Worm (Caenorhabditis elegans) whole organism, L1 larva: ENCODE data around the gene cest-6.

ENCODE experiments used
- C34B4.2 ChIP-seq: sonication (generic microtip); optimal IDR thresholded peaks from 2 replicates; lab custom pipeline; 2017; ENCODE audit warnings: mild to moderate bottlenecking, missing genetic modification characterization, missing compliant biosample characterization
- dsc-1 ChIP-seq: sonication (generic microtip); optimal IDR thresholded peaks from 2 replicates; lab custom pipeline; 2016; ENCODE audit warnings: mild to moderate bottlenecking, missing genetic modification characterization, missing compliant biosample characterization
- fkh-10 ChIP-seq: sonication (generic microtip); optimal IDR thresholded peaks from 2 replicates; lab custom pipeline; 2017; ENCODE audit warnings: missing biosample characterization, missing genetic modification reagents, missing genetic modification characterization
- hlh-4 ChIP-seq: sonication (generic microtip); optimal IDR thresholded peaks from 2 replicates; lab custom pipeline; 2016; ENCODE audit warnings: mild to moderate bottlenecking, missing genetic modification characterization, missing compliant biosample characterization
- unc-62 ChIP-seq: fragments of 150-350 bp; optimal IDR thresholded peaks from 2 replicates; lab custom pipeline; 2014; ENCODE audit warnings: missing biosample characterization, missing genetic modification reagents, missing genetic modification characterization
- ztf-11 ChIP-seq, 2 experiments: sonication (generic microtip); optimal IDR thresholded peaks; 2 replicates each; lab custom pipeline; 2016 to 2017; ENCODE audit warnings: missing genetic modification characterization in 2 of 2, missing biosample characterization in 1 of 2, missing compliant biosample characterization in 1 of 2

DNA sequence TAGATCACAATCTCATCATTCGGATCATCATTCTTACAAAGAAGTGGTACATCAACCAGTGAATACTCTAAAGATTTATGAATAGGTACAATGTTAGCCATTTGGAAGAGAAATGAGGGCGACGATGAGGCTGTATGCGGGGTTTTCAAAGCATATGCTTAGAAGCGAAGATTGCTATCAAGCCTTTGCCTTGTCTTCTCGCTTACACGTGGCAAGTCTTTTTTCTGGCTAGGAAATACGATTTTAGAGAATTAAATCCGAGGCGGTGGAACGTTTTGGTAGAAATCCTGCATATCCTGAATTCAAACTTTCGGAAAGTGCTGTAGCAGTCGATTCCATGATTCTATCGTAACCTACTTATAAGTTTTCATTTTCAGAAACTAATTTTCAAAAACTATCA is 8.3 kb downstream of the cest-6 start, which contains the start of gene T22D1.18:
- no peak for TF ChIP-seq hlh-4 (tag; lab: Kevin White, UChicago)
- no peak for TF ChIP-seq fkh-10 (GFP tag; lab: Kevin White, UChicago)
- TF ChIP-seq C34B4.2 (tag; lab: Kevin White, UChicago): no peak
- no peak for TF ChIP-seq ztf-11 (tag; optimal IDR thresholded peaks at IDR 0.05; lab: Kevin White, UChicago)
- TF ChIP-seq unc-62 (GFP tag; lab: Kevin White, UChicago): no peak
- TF ChIP-seq dsc-1: no peak
